Fruit fly (Drosophila melanogaster): Measurements from ENCODE around the gene CG5938.

Gene CG5938

DNA sequence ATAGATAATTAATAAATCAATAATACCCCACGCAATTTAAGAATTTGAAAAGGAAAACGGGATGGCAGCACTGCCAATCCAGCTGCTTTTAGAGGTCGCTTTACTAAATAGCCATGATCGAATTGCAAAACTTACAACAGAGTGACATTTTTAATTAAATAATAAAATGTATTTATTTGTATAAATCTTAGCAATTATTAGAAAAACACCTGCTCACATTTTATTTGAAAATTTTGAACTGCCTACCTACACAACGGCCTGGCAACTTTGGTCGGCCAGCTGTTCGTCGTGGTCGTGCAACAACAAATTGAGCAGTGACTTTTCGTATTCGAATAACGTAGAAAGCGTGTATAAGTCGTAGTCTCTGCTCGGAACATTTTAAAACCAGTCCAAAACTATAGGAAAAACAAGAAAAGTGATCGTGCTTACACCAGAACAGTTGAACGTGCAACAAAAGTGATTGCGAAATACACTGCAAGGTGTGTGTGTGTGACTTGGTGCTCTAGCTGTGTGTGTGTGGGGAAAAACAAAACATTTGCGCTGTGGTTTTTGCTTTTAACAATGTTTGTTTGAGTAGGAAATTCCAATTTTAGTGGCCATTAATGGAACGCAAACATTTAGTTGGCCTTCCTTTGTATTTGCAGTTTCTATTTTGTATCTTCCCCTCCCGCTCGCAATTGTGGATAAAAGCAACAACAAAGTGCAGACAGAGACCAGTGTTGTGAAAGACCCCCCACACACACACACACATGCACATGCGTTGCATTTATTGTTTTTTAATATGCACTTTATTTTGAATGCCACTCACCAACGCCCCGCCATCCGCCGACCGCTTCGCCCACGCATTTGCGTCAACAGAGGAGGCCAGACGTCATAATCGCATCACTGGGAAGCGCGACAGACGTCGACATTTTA is at the start of gene CG5938:
TSS of gene CG5938 (plus strand) at position 262 of the 915 bp plus-strand sequence.
- TF ChIP-seq Sox15 (GFP tag; optimal IDR thresholded peaks at IDR 0.05), result no peak
- peak; percentile 67 for TF ChIP-seq CG6163 (GFP tag; IDR thresholded peaks at IDR 0.05)
- TF ChIP-seq CG7368 (GFP tag; optimal IDR thresholded peaks at IDR 0.05), result peak; percentile 9
- TF ChIP-seq net (GFP tag; optimal IDR thresholded peaks at IDR 0.05), result peak; percentile 26
- peak; percentile 17 for TF ChIP-seq lz (GFP tag; optimal IDR thresholded peaks at IDR 0.05)
- no peak for TF ChIP-seq CG10669 (GFP tag; optimal IDR thresholded peaks at IDR 0.05)
- TF ChIP-seq eg (GFP tag; IDR thresholded peaks at IDR 0.05), result peak; percentile 64
- peak; percentile 59 for TF ChIP-seq svp (GFP tag)
- TF ChIP-seq fd85E (GFP tag; optimal IDR thresholded peaks at IDR 0.05), result no peak
- peak; percentile 47 for TF ChIP-seq OdsH (GFP tag; optimal IDR thresholded peaks at IDR 0.05)
- peak; percentile 68 for TF ChIP-seq dsx (GFP tag; optimal IDR thresholded peaks at IDR 0.05; ENCODE audit: poor library complexity, severe bottlenecking)
- TF ChIP-seq salr (GFP tag; optimal IDR thresholded peaks at IDR 0.05), result peak in 1 of 2 experiments; percentile 9
- TF ChIP-seq esn (GFP tag; optimal IDR thresholded peaks at IDR 0.05), result peak; percentile 18
- TF ChIP-seq Sox102F (GFP tag; optimal IDR thresholded peaks at IDR 0.05), result peak; percentile 5
- TF ChIP-seq CG8632 (GFP tag; optimal IDR thresholded peaks at IDR 0.05), result no peak
- TF ChIP-seq Ets96B (tag; optimal IDR thresholded peaks at IDR 0.05), result peak; percentile 34
- TF ChIP-seq Hr39 (GFP tag; optimal IDR thresholded peaks at IDR 0.05), result peak; percentile 16
- no peak for TF ChIP-seq pdm3 (GFP tag; optimal IDR thresholded peaks at IDR 0.05)
- peak; percentile 20 for TF ChIP-seq CG1621 (tag; optimal IDR thresholded peaks at IDR 0.05)
- TF ChIP-seq CG16779 (tag; optimal IDR thresholded peaks at IDR 0.05), result peak; percentile 31
- TF ChIP-seq Eip93F (GFP tag; optimal IDR thresholded peaks at IDR 0.05), result no peak
- peak; percentile 52 for TF ChIP-seq acj6 (GFP tag; optimal IDR thresholded peaks at IDR 0.05)
- peak; percentile 8 for TF ChIP-seq Hr4 (GFP tag; optimal IDR thresholded peaks at IDR 0.05)
- no peak for TF ChIP-seq CG4318 (GFP tag; optimal IDR thresholded peaks at IDR 0.05)
- no peak for TF ChIP-seq CG15336 (GFP tag; IDR thresholded peaks at IDR 0.05)
- TF ChIP-seq CG9139 (GFP tag; optimal IDR thresholded peaks at IDR 0.05), result peak; percentile 39
- peak; percentile 74 for TF ChIP-seq Eip78C (GFP tag)
- TF ChIP-seq Ets21C (GFP tag; optimal IDR thresholded peaks at IDR 0.05), result no peak
- peak; percentile 50 for TF ChIP-seq CG6808 (GFP tag; optimal IDR thresholded peaks at IDR 0.05)
- TF ChIP-seq Blimp-1 (GFP tag; optimal IDR thresholded peaks at IDR 0.05), result no peak
- peak; percentile 32 for TF ChIP-seq CG34406 (GFP tag; optimal IDR thresholded peaks at IDR 0.05)
- TF ChIP-seq CG11762 (GFP tag; optimal IDR thresholded peaks at IDR 0.05; ENCODE audit: insufficient read depth), result no peak
- TF ChIP-seq CG6792 (GFP tag; optimal IDR thresholded peaks at IDR 0.05), result no peak
- TF ChIP-seq Met (GFP tag; optimal IDR thresholded peaks at IDR 0.05), result peak; percentile 34
- TF ChIP-seq CG6854 (GFP tag; optimal IDR thresholded peaks at IDR 0.05), result peak; percentile 30
- no peak for TF ChIP-seq cyc (GFP tag; optimal IDR thresholded peaks at IDR 0.05)
- TF ChIP-seq CG8119 (GFP tag; IDR thresholded peaks at IDR 0.05), result no peak
- TF ChIP-seq Gug (GFP tag; IDR thresholded peaks at IDR 0.05), result no peak
- TF ChIP-seq dac (GFP tag; optimal IDR thresholded peaks at IDR 0.05), result no peak
- TF ChIP-seq spab (GFP tag; optimal IDR thresholded peaks at IDR 0.05), result no peak
- peak; percentile 17 for TF ChIP-seq CG32006 (GFP tag; optimal IDR thresholded peaks at IDR 0.05)
- no peak for TF ChIP-seq fd59A (GFP tag; optimal IDR thresholded peaks at IDR 0.05)
- no peak for TF ChIP-seq CG8319 (GFP tag; optimal IDR thresholded peaks at IDR 0.05)
- TF ChIP-seq CG3032 (tag; optimal IDR thresholded peaks at IDR 0.05), result peak; percentile 21
- no peak for TF ChIP-seq Smox (GFP tag; optimal IDR thresholded peaks at IDR 0.05)
- peak; percentile 12 for TF ChIP-seq Eip75B (GFP tag; optimal IDR thresholded peaks at IDR 0.05)
- TF ChIP-seq vri (GFP tag; optimal IDR thresholded peaks at IDR 0.05), result peak; percentile 10
- peak; percentile 22 for TF ChIP-seq CG11902 (GFP tag; optimal IDR thresholded peaks at IDR 0.05)
- TF ChIP-seq CG11294 (GFP tag; IDR thresholded peaks at IDR 0.05), result no peak
- TF ChIP-seq Sox14 (GFP tag; optimal IDR thresholded peaks at IDR 0.05), result peak; percentile 68

Measured in whole organism, prepupa.